Fruit fly (Drosophila melanogaster) whole organism, embryonic: ENCODE results near the gene kirre.

Experiments
- Atf3 ChIP-seq: fragments of 200-800 bp; sonication (Bioruptor generic); optimal IDR thresholded peaks from 3 replicates; lab custom pipeline; 2016; ENCODE audit warnings: missing biosample characterization, missing genetic modification characterization
- CG10366 ChIP-seq: fragments of 200-800 bp; sonication (Bioruptor generic); IDR thresholded peaks from 2 replicates; pipeline ENCODE4 v1.3.6; 2022; ENCODE audit warnings: missing biosample characterization, missing genetic modification characterization
- CG10431 ChIP-seq: fragments of 200-800 bp; sonication (Bioruptor generic); optimal IDR thresholded peaks from 3 replicates; lab custom pipeline; 2018; ENCODE audit warnings: missing biosample characterization, mild to moderate bottlenecking, missing genetic modification characterization
- CG10979 ChIP-seq: fragments of 200-800 bp; sonication (Bioruptor generic); optimal IDR thresholded peaks from 2 replicates; lab custom pipeline; 2018; ENCODE audit warnings: missing biosample characterization, mild to moderate bottlenecking, missing genetic modification characterization, moderate library complexity
- CG11093 ChIP-seq: fragments of 200-800 bp; sonication (Bioruptor generic); IDR thresholded peaks from 3 replicates; pipeline ENCODE4 v1.3.6; 2022; ENCODE audit warnings: missing biosample characterization, missing genetic modification characterization
- CG12236 ChIP-seq: fragments of 200-800 bp; sonication (Bioruptor generic); optimal IDR thresholded peaks from 2 replicates; lab custom pipeline; 2016; ENCODE audit warnings: missing biosample characterization, missing genetic modification characterization
- CG15073 ChIP-seq: fragments of 200-800 bp; sonication (Bioruptor generic); optimal IDR thresholded peaks from 2 replicates; lab custom pipeline; 2016; ENCODE audit warnings: missing biosample characterization, missing genetic modification characterization
- CG15479 ChIP-seq: fragments of 200-800 bp; sonication (Bioruptor generic); optimal IDR thresholded peaks from 3 replicates; lab custom pipeline; 2019; ENCODE audit warnings: missing biosample characterization, mild to moderate bottlenecking, missing genetic modification characterization, moderate library complexity
- CG17568 ChIP-seq: fragments of 200-800 bp; sonication (Bioruptor generic); optimal IDR thresholded peaks from 2 replicates; lab custom pipeline; 2018; ENCODE audit warnings: missing biosample characterization, mild to moderate bottlenecking, missing genetic modification characterization, moderate library complexity
- CG17612 ChIP-seq: fragments of 200-800 bp; sonication (Bioruptor generic); IDR thresholded peaks from 2 replicates; pipeline ENCODE4 v1.3.6; 2022; ENCODE audit warnings: missing biosample characterization, missing genetic modification characterization
- CG2199 ChIP-seq: fragments of 200-800 bp; sonication (Bioruptor generic); IDR thresholded peaks from 3 replicates; pipeline ENCODE4 v1.3.6; 2022; ENCODE audit warnings: missing biosample characterization, missing genetic modification characterization
- CG2202 ChIP-seq: fragments of 200-800 bp; sonication (Bioruptor generic); optimal IDR thresholded peaks from 2 replicates; lab custom pipeline; 2018; ENCODE audit warnings: missing biosample characterization, mild to moderate bottlenecking, missing genetic modification characterization
- CG30020 ChIP-seq: fragments of 200-800 bp; optimal IDR thresholded peaks from 2 replicates; lab custom pipeline; 2019; ENCODE audit warnings: missing biosample characterization, mild to moderate bottlenecking, missing genetic modification characterization, moderate library complexity
- CG30403 ChIP-seq: fragments of 200-800 bp; sonication (Bioruptor generic); optimal IDR thresholded peaks from 3 replicates; lab custom pipeline; 2016; ENCODE audit warnings: missing biosample characterization, missing genetic modification characterization
- CG31388 ChIP-seq: fragments of 200-800 bp; sonication (Bioruptor generic); optimal IDR thresholded peaks from 2 replicates; lab custom pipeline; 2016; ENCODE audit warnings: missing biosample characterization, missing genetic modification characterization
- CG4360 ChIP-seq: fragments of 200-800 bp; sonication (Bioruptor generic); IDR thresholded peaks from 2 replicates; pipeline ENCODE4 v1.3.6; 2022; ENCODE audit warnings: missing biosample characterization, missing genetic modification characterization
- CG4617 ChIP-seq: fragments of 200-800 bp; sonication (Bioruptor generic); optimal IDR thresholded peaks from 3 replicates; lab custom pipeline; 2016; ENCODE audit warnings: missing biosample characterization, missing genetic modification characterization, borderline replicate concordance
- CG6272 ChIP-seq: fragments of 200-800 bp; sonication (Bioruptor generic); IDR thresholded peaks from 2 replicates; pipeline ENCODE4 v1.3.6; 2022; ENCODE audit warnings: missing biosample characterization, missing genetic modification characterization
- CG7372 ChIP-seq: fragments of 200-800 bp; sonication (Bioruptor generic); IDR thresholded peaks from 2 replicates; pipeline ENCODE4 v1.3.6; 2022; ENCODE audit warnings: missing biosample characterization, missing genetic modification characterization
- CG7786 ChIP-seq: fragments of 200-800 bp; sonication (Bioruptor generic); optimal IDR thresholded peaks from 2 replicates; lab custom pipeline; 2016; ENCODE audit warnings: missing biosample characterization, missing genetic modification characterization
- CG8765 ChIP-seq: fragments of 200-800 bp; sonication (Bioruptor generic); IDR thresholded peaks from 2 replicates; pipeline ENCODE4 v1.3.6; 2022; ENCODE audit warnings: missing biosample characterization, missing genetic modification characterization
- Chrac-16 ChIP-seq: fragments of 200-800 bp; sonication (Bioruptor generic); optimal IDR thresholded peaks from 3 replicates; lab custom pipeline; 2016; ENCODE audit warnings: missing biosample characterization, missing genetic modification characterization
- Eip74EF ChIP-seq, 2 experiments: fragments of 200-800 bp in 1 of 2; fragments of >200 bp in 1 of 2; sonication (Bioruptor generic) in 1 of 2; optimal IDR thresholded peaks; 2 replicates each; lab custom pipeline; 2017 to 2019; ENCODE audit warnings: missing biosample characterization in 2 of 2, missing genetic modification characterization in 2 of 2, mild to moderate bottlenecking in 1 of 2, moderate library complexity in 1 of 2
- GATAe ChIP-seq: fragments of 200-800 bp; sonication (Bioruptor generic); conservative IDR thresholded peaks from 2 replicates; pipeline ENCODE4 v1.3.6; 2022; ENCODE audit warnings: missing biosample characterization, missing genetic modification characterization
- Gsc ChIP-seq: fragments of 200-800 bp; sonication (Bioruptor generic); IDR thresholded peaks from 2 replicates; pipeline ENCODE4 v1.3.6; 2022; ENCODE audit warnings: missing biosample characterization, missing genetic modification characterization
- H15 ChIP-seq: fragments of 200-800 bp; sonication (Bioruptor generic); IDR thresholded peaks from 3 replicates; pipeline ENCODE4 v1.3.6; 2022; ENCODE audit warnings: missing biosample characterization, missing genetic modification characterization
- Hey ChIP-seq: fragments of 200-800 bp; sonication (Bioruptor generic); optimal IDR thresholded peaks from 3 replicates; lab custom pipeline; 2018; ENCODE audit warnings: missing biosample characterization, mild to moderate bottlenecking, missing genetic modification characterization
- Hr39 ChIP-seq: fragments of >200 bp; optimal IDR thresholded peaks from 2 replicates; lab custom pipeline; 2017
- Nf-YB ChIP-seq: fragments of 200-800 bp; sonication (Bioruptor generic); optimal IDR thresholded peaks from 3 replicates; lab custom pipeline; 2019; ENCODE audit warnings: missing biosample characterization, mild to moderate bottlenecking, missing genetic modification characterization, moderate library complexity
- Side ChIP-seq: fragments of 200-800 bp; sonication (Bioruptor generic); optimal IDR thresholded peaks from 2 replicates; lab custom pipeline; 2016; ENCODE audit warnings: missing biosample characterization, missing genetic modification characterization
- Sry-δ ChIP-seq: fragments of 200-800 bp; sonication (Bioruptor generic); optimal IDR thresholded peaks from 2 replicates; lab custom pipeline; 2016; ENCODE audit warnings: missing biosample characterization, missing genetic modification characterization
- abd-A ChIP-seq: fragments of 200-800 bp; sonication (Bioruptor generic); optimal IDR thresholded peaks from 3 replicates; lab custom pipeline; 2019; ENCODE audit warnings: missing biosample characterization, mild to moderate bottlenecking, missing genetic modification characterization, moderate library complexity
- ara ChIP-seq: fragments of 200-800 bp; sonication (Bioruptor generic); IDR thresholded peaks from 2 replicates; pipeline ENCODE4 v1.3.6; 2022; ENCODE audit warnings: missing biosample characterization, missing genetic modification characterization
- chinmo ChIP-seq: fragments of 200-800 bp; sonication (Bioruptor generic); IDR thresholded peaks from 4 replicates; pipeline ENCODE4 v1.3.6; 2022; ENCODE audit warnings: missing biosample characterization, missing genetic modification characterization; ENCODE audit not compliant: partially characterized antibody
- ewg ChIP-seq: fragments of 200-800 bp; sonication (Bioruptor generic); optimal IDR thresholded peaks from 3 replicates; lab custom pipeline; 2017; ENCODE audit warnings: mild to moderate bottlenecking, missing biosample characterization, missing genetic modification reagents, missing genetic modification characterization
- eyg ChIP-seq: fragments of 200-800 bp; sonication (Bioruptor generic); optimal IDR thresholded peaks from 3 replicates; lab custom pipeline; 2016; ENCODE audit warnings: missing biosample characterization, missing genetic modification characterization
- fru ChIP-seq: fragments of >200 bp; optimal IDR thresholded peaks from 2 replicates; lab custom pipeline; 2017
- grau ChIP-seq: fragments of 200-800 bp; optimal IDR thresholded peaks from 3 replicates; lab custom pipeline; 2019; ENCODE audit warnings: missing biosample characterization, mild to moderate bottlenecking, missing genetic modification characterization, moderate library complexity
- gsb-n ChIP-seq: fragments of 200-800 bp; sonication (Bioruptor generic); optimal IDR thresholded peaks from 3 replicates; lab custom pipeline; 2018; ENCODE audit warnings: missing biosample characterization, mild to moderate bottlenecking, missing genetic modification characterization
- inv ChIP-seq: fragments of 200-800 bp; sonication (Bioruptor generic); IDR thresholded peaks from 2 replicates; pipeline ENCODE4 v1.3.6; 2022; ENCODE audit warnings: missing biosample characterization, missing genetic modification characterization; ENCODE audit not compliant: partially characterized antibody
- ken ChIP-seq: fragments of 200-800 bp; sonication (Bioruptor generic); IDR thresholded peaks from 3 replicates; pipeline ENCODE4 v1.3.6; 2022; ENCODE audit warnings: missing biosample characterization, missing genetic modification characterization
- lola ChIP-seq, 3 experiments: fragments of >200 bp in 2 of 3; fragments of 200-800 bp in 1 of 3; sonication (Bioruptor generic) in 1 of 3; optimal IDR thresholded peaks; 2 replicates each; lab custom pipeline; 2017 to 2019; ENCODE audit warnings: missing biosample characterization in 3 of 3, missing genetic modification characterization in 3 of 3, mild to moderate bottlenecking in 1 of 3, moderate library complexity in 1 of 3
- nom ChIP-seq: fragments of 200-800 bp; sonication (Bioruptor generic); optimal IDR thresholded peaks from 2 replicates; lab custom pipeline; 2017; ENCODE audit warnings: missing biosample characterization, missing genetic modification characterization, mild to moderate bottlenecking, moderate library complexity, missing genetic modification reagents
- peb ChIP-seq: fragments of 200-800 bp; sonication (Bioruptor generic); IDR thresholded peaks from 2 replicates; pipeline ENCODE4 v1.3.6; 2022; ENCODE audit warnings: missing biosample characterization, missing genetic modification characterization
- pho ChIP-seq: fragments of 200-800 bp; sonication (Bioruptor generic); optimal IDR thresholded peaks from 2 replicates; lab custom pipeline; 2016; ENCODE audit warnings: missing biosample characterization, missing genetic modification characterization
- pum ChIP-seq: fragments of 200-800 bp; sonication (Bioruptor generic); optimal IDR thresholded peaks from 2 replicates; lab custom pipeline; 2016; ENCODE audit warnings: missing biosample characterization, missing genetic modification characterization
- repo ChIP-seq: fragments of 200-800 bp; sonication (Bioruptor generic); optimal IDR thresholded peaks from 2 replicates; lab custom pipeline; 2016; ENCODE audit warnings: missing biosample characterization, missing genetic modification characterization
- ro ChIP-seq: fragments of 200-800 bp; sonication (Bioruptor generic); IDR thresholded peaks from 2 replicates; pipeline ENCODE4 v1.3.6; 2022; ENCODE audit warnings: missing biosample characterization, missing genetic modification characterization
- so ChIP-seq: fragments of 200-800 bp; sonication (Bioruptor generic); IDR thresholded peaks from 3 replicates; pipeline ENCODE4 v1.3.6; 2022; ENCODE audit warnings: missing biosample characterization, missing genetic modification characterization
- tll ChIP-seq, 2 experiments: fragments of 200-800 bp in 1 of 2; fragments of >200 bp in 1 of 2; sonication (Bioruptor generic) in 1 of 2; optimal IDR thresholded peaks; 2 replicates each; lab custom pipeline; 2017 to 2019; ENCODE audit warnings: missing biosample characterization in 2 of 2, missing genetic modification characterization in 2 of 2, mild to moderate bottlenecking in 1 of 2, moderate library complexity in 1 of 2
- tna ChIP-seq: fragments of 200-800 bp; sonication (Bioruptor generic); IDR thresholded peaks from 2 replicates; pipeline ENCODE4 v1.3.6; 2022; ENCODE audit warnings: missing biosample characterization, missing genetic modification characterization; ENCODE audit not compliant: partially characterized antibody
- vvl ChIP-seq: fragments of 200-800 bp; sonication (Bioruptor generic); IDR thresholded peaks from 2 replicates; pipeline ENCODE4 v1.3.6; 2022; ENCODE audit warnings: missing biosample characterization, missing genetic modification characterization
- yki ChIP-seq: fragments of >200 bp; optimal IDR thresholded peaks from 3 replicates; lab custom pipeline; 2018

Gene kirre

dm6 chrX:3036527-3036926, 296.3 kb downstream of the kirre start (continued):
- TF ChIP-seq abd-A (tag; lab: Kevin White, UChicago) (no peak), Hey (tag; lab: Kevin White, UChicago) (no peak), Sry-δ (GFP tag; lab: Kevin White, UChicago) (no peak), CG10431 (GFP tag; lab: Kevin White, UChicago) (no peak), CG15479 (GFP tag; lab: Kevin White, UChicago) (no peak), CG12236 (GFP tag; lab: Kevin White, UChicago) (no peak), CG10979 (tag; lab: Kevin White, UChicago) (peak; percentile 41), ara (peak; percentile 46; the same call in 1 of the 2 replicates), CG8765 (GFP tag; lab: Robert Waterston, UW) (no peak), CG6272 (0 out of 2 replicates have a peak, but pooled peaks have one; percentile 21), inv (GFP tag; lab: Robert Waterston, UW) (no peak), CG7372 (GFP tag; lab: Robert Waterston, UW) (no peak), CG2199 (GFP tag; lab: Robert Waterston, UW) (no peak), eyg (GFP tag; lab: Kevin White, UChicago) (no peak), H15 (GFP tag; lab: Robert Waterston, UW) (peak; percentile 54; the same call in 1 of the 3 replicates), Gsc (GFP tag; lab: Robert Waterston, UW) (no peak), CG15073 (GFP tag; lab: Kevin White, UChicago) (no peak), CG4360 (GFP tag; lab: Robert Waterston, UW) (no peak), Eip74EF (GFP tag; optimal IDR thresholded peaks at IDR 0.05; lab: Kevin White, UChicago) (no peak), CG30403 (GFP tag; lab: Kevin White, UChicago) (peak; percentile 25), pum (no peak), CG2202 (no peak), ken (GFP tag; lab: Robert Waterston, UW) (no peak), CG31388 (GFP tag; lab: Kevin White, UChicago) (no peak), CG10366 (GFP tag; lab: Robert Waterston, UW) (no peak), chinmo (GFP tag; lab: Robert Waterston, UW) (no peak), fru (lab: Kevin White, UChicago) (no peak), repo (GFP tag; lab: Kevin White, UChicago) (no peak), CG4617 (GFP tag; lab: Kevin White, UChicago) (no peak), peb (GFP tag; lab: Robert Waterston, UW) (no peak), GATAe (no peak), vvl (GFP tag; lab: Robert Waterston, UW) (peak; percentile 45; the same call in 1 of the 2 replicates), Nf-YB (GFP tag; lab: Kevin White, UChicago) (no peak), grau (tag; lab: Kevin White, UChicago) (peak; percentile 27), ro (GFP tag; lab: Robert Waterston, UW) (no peak), tna (GFP tag; lab: Robert Waterston, UW) (no peak), CG17568 (GFP tag; lab: Kevin White, UChicago) (no peak), Side (no peak), CG7786 (GFP tag; lab: Kevin White, UChicago) (no peak), gsb-n (tag; lab: Kevin White, UChicago) (no peak), Chrac-16 (GFP tag; lab: Kevin White, UChicago) (no peak), CG30020 (no peak), so (GFP tag; lab: Robert Waterston, UW) (0 out of 3 replicates have a peak, but pooled peaks have one; percentile 23), CG17612 (GFP tag; lab: Robert Waterston, UW) (no peak), tll (GFP tag; optimal IDR thresholded peaks at IDR 0.05; lab: Kevin White, UChicago) (no peak), CG11093 (GFP tag; lab: Robert Waterston, UW) (no peak), nom (GFP tag; lab: Kevin White, UChicago) (no peak), yki (lab: Kevin White, UChicago) (no peak), Atf3 (GFP tag; lab: Kevin White, UChicago) (no peak), ewg (no peak), Hr39 (lab: Kevin White, UChicago) (no peak), pho (GFP tag; lab: Kevin White, UChicago) (no peak), lola (GFP tag; optimal IDR thresholded peaks at IDR 0.05; lab: Kevin White, UChicago) (no peak)
